Worm (Caenorhabditis elegans) whole organism, L1 larva: ENCODE measurements around the gene sid-5.

Source experiments
- C04F5.9 ChIP-seq: sonication (generic microtip); optimal IDR thresholded peaks from 2 replicates; lab custom pipeline; 2016; ENCODE audit warnings: missing genetic modification characterization, missing compliant biosample characterization
- C16A3.4 ChIP-seq: fragments of 150-350 bp; optimal IDR thresholded peaks from 2 replicates; lab custom pipeline; 2014; ENCODE audit warnings: missing biosample characterization, missing genetic modification characterization
- alr-1 ChIP-seq: fragments of 200-800 bp; sonication (Bioruptor generic); optimal IDR thresholded peaks from 2 replicates; lab custom pipeline; 2018; ENCODE audit warnings: borderline replicate concordance, mild to moderate bottlenecking, missing genetic modification characterization, missing compliant biosample characterization
- aly-2 ChIP-seq: fragments of 150-350 bp; optimal IDR thresholded peaks from 2 replicates; lab custom pipeline; 2014; ENCODE audit warnings: missing biosample characterization, missing genetic modification characterization
- ama-1 ChIP-seq: fragments of 150-350 bp; optimal IDR thresholded peaks from 2 replicates; lab custom pipeline; 2014
- blmp-1 ChIP-seq: fragments of 150-350 bp; optimal IDR thresholded peaks from 2 replicates; lab custom pipeline; 2014; ENCODE audit warnings: missing biosample characterization, missing genetic modification characterization
- ceh-8 ChIP-seq: fragments of 200-800 bp; sonication (Bioruptor generic); optimal IDR thresholded peaks from 2 replicates; lab custom pipeline; 2018; ENCODE audit warnings: mild to moderate bottlenecking, missing genetic modification characterization, moderate library complexity, missing compliant biosample characterization
- ceh-82 ChIP-seq, 3 experiments: fragments of 150-350 bp in 1 of 3; sonication (generic microtip) in 2 of 3; optimal IDR thresholded peaks; 2 replicates each; lab custom pipeline; 2014 to 2017; ENCODE audit warnings: missing biosample characterization in 3 of 3, missing genetic modification characterization in 3 of 3
- ceh-88 ChIP-seq: fragments of 200-800 bp; sonication (Bioruptor generic); IDR thresholded peaks from 2 replicates; pipeline ENCODE4 v1.3.6; 2022; ENCODE audit warnings: missing genetic modification characterization, missing compliant biosample characterization
- ces-1 ChIP-seq: fragments of 150-350 bp; optimal IDR thresholded peaks from 2 replicates; lab custom pipeline; 2014; ENCODE audit warnings: missing biosample characterization, missing genetic modification reagents, missing genetic modification characterization
- dpl-1 ChIP-seq, 3 experiments: fragments of 150-350 bp in 2 of 3; sonication (generic microtip) in 1 of 3; optimal IDR thresholded peaks; 2 replicates each; lab custom pipeline; 2014 to 2017; ENCODE audit warnings: missing biosample characterization in 3 of 3, missing genetic modification characterization in 3 of 3, missing genetic modification reagents in 3 of 3
- dsc-1 ChIP-seq: sonication (generic microtip); optimal IDR thresholded peaks from 2 replicates; lab custom pipeline; 2016; ENCODE audit warnings: mild to moderate bottlenecking, missing genetic modification characterization, missing compliant biosample characterization
- efl-1 ChIP-seq, 4 experiments: fragments of 150-350 bp; optimal IDR thresholded peaks in 3 of 4; peaks in 1 of 4; 1 replicate in 1 of 4; 2 replicates in 3 of 4; lab custom pipeline; 2014; ENCODE audit warnings: missing biosample characterization in 2 of 4, missing genetic modification characterization in 2 of 4, missing genetic modification reagents in 2 of 4
- ets-5 ChIP-seq: fragments of 200-800 bp; sonication (Bioruptor generic); IDR thresholded peaks from 2 replicates; pipeline ENCODE4 v1.3.6; 2022; ENCODE audit warnings: missing genetic modification characterization, missing compliant biosample characterization
- fkh-10 ChIP-seq: sonication (generic microtip); optimal IDR thresholded peaks from 2 replicates; lab custom pipeline; 2017; ENCODE audit warnings: missing biosample characterization, missing genetic modification reagents, missing genetic modification characterization
- fkh-4 ChIP-seq: sonication (generic microtip); optimal IDR thresholded peaks from 2 replicates; lab custom pipeline; 2016; ENCODE audit warnings: missing compliant biosample characterization, missing genetic modification characterization, borderline replicate concordance
- hlh-17 ChIP-seq: fragments of 200-800 bp; sonication (Bioruptor generic); optimal IDR thresholded peaks from 2 replicates; lab custom pipeline; 2018; ENCODE audit warnings: missing genetic modification characterization, mild to moderate bottlenecking, missing compliant biosample characterization, moderate library complexity, borderline replicate concordance
- hlh-4 ChIP-seq: sonication (generic microtip); optimal IDR thresholded peaks from 2 replicates; lab custom pipeline; 2016; ENCODE audit warnings: mild to moderate bottlenecking, missing genetic modification characterization, missing compliant biosample characterization
- lin-13 ChIP-seq: fragments of 150-350 bp; optimal IDR thresholded peaks from 2 replicates; lab custom pipeline; 2014; ENCODE audit warnings: missing biosample characterization, missing genetic modification reagents, missing genetic modification characterization
- lin-14 ChIP-seq: fragments of 200-800 bp; sonication (Bioruptor generic); optimal IDR thresholded peaks from 2 replicates; lab custom pipeline; 2018; ENCODE audit warnings: mild to moderate bottlenecking, missing genetic modification characterization, moderate library complexity, missing compliant biosample characterization
- lin-15B ChIP-seq: fragments of 150-350 bp; sonication (generic microtip); optimal IDR thresholded peaks from 3 replicates; lab custom pipeline; 2014; ENCODE audit warnings: missing biosample characterization, missing genetic modification characterization
- lin-35 ChIP-seq, 2 experiments: fragments of 150-350 bp; optimal IDR thresholded peaks; 2 replicates each; lab custom pipeline; 2014; ENCODE audit warnings: missing biosample characterization in 2 of 2, missing genetic modification characterization in 2 of 2, missing genetic modification reagents in 2 of 2
- lir-3 ChIP-seq: sonication (generic microtip); optimal IDR thresholded peaks from 2 replicates; lab custom pipeline; 2016; ENCODE audit warnings: mild to moderate bottlenecking, missing genetic modification characterization, moderate library complexity, missing compliant biosample characterization; ENCODE audit not compliant: poor library complexity
- lsy-2 ChIP-seq, 2 experiments: fragments of 150-350 bp; optimal IDR thresholded peaks; 2 replicates each; lab custom pipeline; 2014; ENCODE audit warnings: missing biosample characterization in 2 of 2, missing genetic modification characterization in 2 of 2
- mdl-1 ChIP-seq, 2 experiments: fragments of 150-350 bp; optimal IDR thresholded peaks; 2 replicates each; lab custom pipeline; 2014 to 2017; ENCODE audit warnings: missing biosample characterization in 2 of 2, missing genetic modification characterization in 2 of 2, inconsistent platforms in 1 of 2
- mef-2 ChIP-seq: fragments of 150-350 bp; optimal IDR thresholded peaks from 2 replicates; lab custom pipeline; 2014; ENCODE audit warnings: missing biosample characterization, missing genetic modification characterization
- nhr-12 ChIP-seq: sonication (generic microtip); optimal IDR thresholded peaks from 2 replicates; lab custom pipeline; 2017; ENCODE audit warnings: missing biosample characterization, missing genetic modification characterization
- nhr-20 ChIP-seq: sonication (generic microtip); optimal IDR thresholded peaks from 2 replicates; lab custom pipeline; 2016; ENCODE audit warnings: mild to moderate bottlenecking, missing genetic modification characterization, missing compliant biosample characterization
- nhr-237 ChIP-seq: fragments of 150-350 bp; optimal IDR thresholded peaks from 2 replicates; lab custom pipeline; 2014; ENCODE audit warnings: missing biosample characterization, missing genetic modification characterization
- nhr-47 ChIP-seq: sonication (generic microtip); optimal IDR thresholded peaks from 2 replicates; lab custom pipeline; 2016; ENCODE audit warnings: mild to moderate bottlenecking, missing genetic modification characterization, moderate library complexity, missing compliant biosample characterization
- nhr-71 ChIP-seq: sonication (generic microtip); optimal IDR thresholded peaks from 2 replicates; lab custom pipeline; 2016; ENCODE audit warnings: mild to moderate bottlenecking, missing genetic modification characterization, moderate library complexity, missing compliant biosample characterization
- nhr-76 ChIP-seq: sonication (generic microtip); optimal IDR thresholded peaks from 2 replicates; lab custom pipeline; 2017; ENCODE audit warnings: missing biosample characterization, missing genetic modification characterization
- pag-3 ChIP-seq: sonication (generic microtip); optimal IDR thresholded peaks from 2 replicates; lab custom pipeline; 2017; ENCODE audit warnings: missing genetic modification characterization, mild to moderate bottlenecking, missing compliant biosample characterization, antibody characterized with exemption, borderline replicate concordance; ENCODE audit not compliant: insufficient read depth
- pqm-1 ChIP-seq: sonication (generic microtip); optimal IDR thresholded peaks from 3 replicates; lab custom pipeline; 2017; ENCODE audit warnings: missing biosample characterization, missing genetic modification characterization
- sptf-1 ChIP-seq: fragments of 150-350 bp; optimal IDR thresholded peaks from 2 replicates; lab custom pipeline; 2014; ENCODE audit warnings: missing biosample characterization, missing genetic modification characterization
- tbx-2 ChIP-seq: sonication (generic microtip); optimal IDR thresholded peaks from 2 replicates; lab custom pipeline; 2016; ENCODE audit warnings: missing genetic modification characterization, missing compliant biosample characterization
- tlp-1 ChIP-seq: fragments of 150-350 bp; optimal IDR thresholded peaks from 2 replicates; lab custom pipeline; 2014; ENCODE audit warnings: missing biosample characterization, missing genetic modification characterization
- unc-130 ChIP-seq: fragments of 150-350 bp; optimal IDR thresholded peaks from 2 replicates; lab custom pipeline; 2017; ENCODE audit warnings: missing biosample characterization, missing genetic modification characterization, inconsistent platforms
- unc-30 ChIP-seq: sonication (generic microtip); optimal IDR thresholded peaks from 2 replicates; lab custom pipeline; 2017; ENCODE audit warnings: missing biosample characterization, missing genetic modification characterization
- unc-62 ChIP-seq: fragments of 150-350 bp; optimal IDR thresholded peaks from 2 replicates; lab custom pipeline; 2014; ENCODE audit warnings: missing biosample characterization, missing genetic modification reagents, missing genetic modification characterization
- unc-86 ChIP-seq: sonication (generic microtip); optimal IDR thresholded peaks from 2 replicates; lab custom pipeline; 2016; ENCODE audit warnings: missing genetic modification characterization, missing compliant biosample characterization
- unc-98 ChIP-seq: fragments of 200-800 bp; sonication (Bioruptor generic); IDR thresholded peaks from 2 replicates; pipeline ENCODE4 v1.3.6; 2022; ENCODE audit warnings: missing genetic modification characterization, missing compliant biosample characterization
- ztf-11 ChIP-seq, 2 experiments: sonication (generic microtip); optimal IDR thresholded peaks; 2 replicates each; lab custom pipeline; 2016 to 2017; ENCODE audit warnings: missing genetic modification characterization in 2 of 2, missing biosample characterization in 1 of 2, missing compliant biosample characterization in 1 of 2

sid-5 gene

DNA sequence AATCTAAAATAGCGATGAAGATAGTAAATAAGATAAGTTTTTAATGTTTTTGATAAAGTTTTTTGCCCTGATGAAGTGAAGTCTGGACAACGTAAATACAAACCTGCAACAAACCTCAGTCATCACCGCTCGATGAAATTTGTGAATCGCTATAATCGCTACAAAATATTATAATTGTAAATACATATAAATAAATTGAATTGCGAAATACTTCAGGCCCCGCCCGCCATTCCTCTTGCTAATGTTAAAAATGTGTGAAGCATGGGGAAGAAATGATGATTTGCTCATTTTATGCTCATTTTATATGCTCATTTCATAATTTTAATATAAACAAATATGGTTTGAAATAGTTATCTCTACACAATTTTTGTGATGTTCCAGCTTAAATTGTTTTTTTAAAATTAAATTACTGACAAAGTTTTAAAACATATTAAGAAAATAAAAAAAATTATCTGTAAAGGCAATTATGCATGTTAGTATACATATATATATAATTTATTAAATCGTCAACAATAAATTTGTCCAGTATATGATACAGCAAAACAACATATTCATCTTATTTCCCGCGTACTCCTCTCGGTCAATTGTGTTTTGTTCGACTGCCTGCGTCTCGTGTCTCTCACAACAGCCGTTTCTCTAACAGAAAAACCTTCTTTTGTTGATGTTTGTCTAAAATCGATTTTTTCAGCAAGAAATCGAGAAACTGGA is at the start of gene sid-5:
sid-5 (plus strand) TSS at position 658 of the 708 bp plus-strand sequence.
- TF ChIP-seq lin-14 (GFP tag; lab: Kevin White, UChicago) = peak; percentile 24
- TF ChIP-seq lsy-2 (tag; optimal IDR thresholded peaks at IDR 0.05; lab: Kevin White, UChicago) = no peak
- TF ChIP-seq unc-30 (tag; lab: Kevin White, UChicago) = no peak
- no peak for TF ChIP-seq mef-2 (tag; lab: Kevin White, UChicago)
- TF ChIP-seq efl-1 (optimal IDR thresholded peaks at IDR 0.05; lab: Kevin White, UChicago) = no peak
- peak in 1 of 2 experiments; percentile 44 for TF ChIP-seq efl-1 (GFP tag; optimal IDR thresholded peaks at IDR 0.05 in 1 of 2; lab: Kevin White, UChicago)
- TF ChIP-seq sptf-1 (tag; lab: Kevin White, UChicago) = no peak
- no peak for TF ChIP-seq nhr-76 (tag; lab: Kevin White, UChicago)

DNA sequence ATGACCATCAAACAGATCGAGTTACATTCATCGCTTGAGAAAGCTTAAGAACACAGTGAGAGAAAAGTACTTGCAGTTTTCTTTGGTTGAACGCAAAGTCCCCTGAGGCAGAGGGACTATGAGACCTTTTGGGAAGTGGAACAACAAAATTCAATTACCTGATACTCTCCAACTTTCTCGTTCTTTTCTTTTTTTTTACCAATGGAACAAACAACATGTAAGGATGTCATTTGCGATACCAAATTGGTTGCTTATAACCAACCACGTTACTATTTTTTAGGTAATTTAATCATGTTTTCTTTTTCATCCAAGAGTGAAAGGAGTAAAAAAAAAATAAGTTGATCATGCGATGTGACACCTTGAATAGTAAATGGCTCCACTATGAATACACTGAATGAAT is 47.7 kb upstream of the sid-5 start:
- TF ChIP-seq alr-1 (tag; lab: Kevin White, UChicago) (no peak), lin-15B (tag; lab: Kevin White, UChicago) (no peak), fkh-10 (peak; percentile 45), lin-14 (GFP tag; lab: Kevin White, UChicago) (peak; percentile 71), nhr-71 (tag; lab: Kevin White, UChicago) (peak; percentile 5), nhr-20 (no peak), tbx-2 (peak; percentile 59), mdl-1 (tag; optimal IDR thresholded peaks at IDR 0.05; lab: Kevin White, UChicago) (no peak), lsy-2 (tag; optimal IDR thresholded peaks at IDR 0.05; lab: Kevin White, UChicago) (no peak), ets-5 (GFP tag; lab: Robert Waterston, UW) (no peak), aly-2 (tag; lab: Kevin White, UChicago) (no peak), blmp-1 (tag; lab: Kevin White, UChicago) (no peak), mef-2 (tag; lab: Kevin White, UChicago) (no peak), dpl-1 (GFP tag; optimal IDR thresholded peaks at IDR 0.05; lab: Kevin White, UChicago) (no peak), unc-62 (GFP tag; lab: Kevin White, UChicago) (no peak), lin-13 (GFP tag; lab: Kevin White, UChicago) (no peak), unc-86 (tag; lab: Kevin White, UChicago) (peak; percentile 0), hlh-17 (GFP tag; lab: Kevin White, UChicago) (no peak), ama-1 (lab: Kevin White, UChicago) (no peak), unc-98 (GFP tag; lab: Robert Waterston, UW) (no peak), C16A3.4 (no peak), unc-130 (tag; lab: Kevin White, UChicago) (no peak)

DNA sequence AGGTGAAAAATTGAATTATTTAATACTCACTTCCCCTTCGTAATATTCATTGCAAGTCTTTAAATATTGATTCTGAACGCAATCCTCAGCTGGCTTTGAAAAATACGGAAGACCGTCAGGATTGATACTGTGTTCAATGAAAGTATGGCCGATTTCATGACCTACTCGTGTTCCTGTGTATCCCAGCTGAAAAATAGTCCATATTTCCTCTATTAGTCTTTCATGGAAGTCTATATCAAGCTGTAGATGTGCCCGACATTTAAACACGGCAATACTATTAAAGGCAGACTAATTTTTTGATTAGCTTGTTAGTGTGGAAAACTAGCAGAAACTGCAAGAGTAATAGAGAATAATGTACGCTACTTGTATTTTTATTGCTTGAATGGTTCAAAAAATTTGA is 43.0 kb upstream of the sid-5 start:
- TF ChIP-seq fkh-4 (tag; lab: Kevin White, UChicago) (no peak), dsc-1 (tag; lab: Kevin White, UChicago) (no peak), C04F5.9 (tag; lab: Kevin White, UChicago) (no peak), C16A3.4 (no peak), nhr-76 (tag; lab: Kevin White, UChicago) (no peak), dpl-1 (GFP tag; optimal IDR thresholded peaks at IDR 0.05; lab: Kevin White, UChicago) (no peak), lir-3 (tag; lab: Kevin White, UChicago) (no peak)
- TF ChIP-seq, all 84 proteins: peak for 0

DNA sequence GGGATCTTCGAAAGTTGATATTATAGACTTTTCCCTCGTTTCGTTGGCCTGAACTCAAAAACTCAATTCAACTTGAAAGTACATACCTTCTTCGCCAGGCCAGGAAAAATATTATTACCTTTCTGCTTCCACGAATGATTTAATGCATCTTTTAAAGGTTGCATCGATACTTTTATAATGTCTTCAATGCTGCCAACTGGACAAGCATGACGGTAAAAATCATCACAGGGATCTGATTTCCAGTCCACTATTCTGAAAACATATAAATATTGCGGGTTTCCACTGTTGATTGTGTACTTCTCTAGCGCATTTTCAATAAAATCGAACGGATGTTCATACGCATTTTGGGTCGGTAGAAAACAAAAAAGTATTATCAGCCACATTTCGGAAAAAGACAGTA is 41.5 kb upstream of the sid-5 start, which contains the start of gene nep-4:
nep-4 (minus strand) TSS at position 393 of the 400 bp plus-strand sequence.
- TF ChIP-seq ceh-88 (no peak), pqm-1 (no peak), mdl-1 (tag; optimal IDR thresholded peaks at IDR 0.05; lab: Kevin White, UChicago) (no peak), pag-3 (tag; lab: Kevin White, UChicago) (no peak), ztf-11 (tag; optimal IDR thresholded peaks at IDR 0.05; lab: Kevin White, UChicago) (no peak), ces-1 (GFP tag; lab: Kevin White, UChicago) (no peak), ceh-8 (GFP tag; lab: Kevin White, UChicago) (no peak), nhr-237 (no peak), unc-62 (GFP tag; lab: Kevin White, UChicago) (no peak), nhr-47 (tag; lab: Kevin White, UChicago) (no peak), hlh-4 (no peak), lin-35 (GFP tag; optimal IDR thresholded peaks at IDR 0.05; lab: Kevin White, UChicago) (no peak), ceh-82 (tag; optimal IDR thresholded peaks at IDR 0.05; lab: Kevin White, UChicago) (no peak), tlp-1 (tag; lab: Kevin White, UChicago) (no peak), nhr-12 (tag; lab: Kevin White, UChicago) (no peak), fkh-10 (no peak)
